Fruit fly (Drosophila melanogaster): ENCODE data around the gene Pus10.

- no peak for TF ChIP-seq psq (optimal IDR thresholded peaks at IDR 0.05)
- no peak for TF ChIP-seq Sin3A (optimal IDR thresholded peaks at IDR 0.05)
These were observed 27.4 kb upstream of the Pus10 start for dm6 chr2L:182360-183144.
